Fruit fly (Drosophila melanogaster) whole organism, embryonic: Measurements from ENCODE around the gene Or19a.

ENCODE experiments used
- Aef1 ChIP-seq: fragments of 200-800 bp; sonication (Bioruptor generic); IDR thresholded peaks from 3 replicates; pipeline ENCODE4 v1.3.6; 2022; ENCODE audit warnings: missing biosample characterization, missing genetic modification characterization
- Atf6 ChIP-seq: fragments of 200-800 bp; sonication (Bioruptor generic); IDR thresholded peaks from 2 replicates; pipeline ENCODE4 v1.3.6; 2022; ENCODE audit warnings: missing biosample characterization, missing genetic modification characterization
- BEAF-32 ChIP-seq: fragments of 200-800 bp; sonication (Bioruptor generic); optimal IDR thresholded peaks from 3 replicates; lab custom pipeline; 2017; ENCODE audit warnings: missing biosample characterization, missing genetic modification characterization, mild to moderate bottlenecking, moderate library complexity, missing genetic modification reagents
- Bgb ChIP-seq: fragments of 200-800 bp; sonication (Bioruptor generic); IDR thresholded peaks from 2 replicates; pipeline ENCODE4 v1.3.6; 2022; ENCODE audit warnings: missing biosample characterization, missing genetic modification characterization; ENCODE audit not compliant: partially characterized antibody
- CG1024 ChIP-seq: fragments of 200-800 bp; sonication (Bioruptor generic); IDR thresholded peaks from 2 replicates; pipeline ENCODE4 v1.3.6; 2022; ENCODE audit warnings: missing biosample characterization, missing genetic modification characterization
- CG12299 ChIP-seq: fragments of 200-800 bp; sonication (Bioruptor generic); optimal IDR thresholded peaks from 2 replicates; lab custom pipeline; 2018; ENCODE audit warnings: missing biosample characterization, mild to moderate bottlenecking, missing genetic modification characterization
- CG13287 ChIP-seq: fragments of 200-800 bp; sonication (Bioruptor generic); IDR thresholded peaks from 2 replicates; pipeline ENCODE4 v1.3.6; 2022; ENCODE audit warnings: missing biosample characterization, missing genetic modification characterization; ENCODE audit not compliant: partially characterized antibody
- CG13894 ChIP-seq: fragments of 200-800 bp; sonication (Bioruptor generic); optimal IDR thresholded peaks from 3 replicates; lab custom pipeline; 2018; ENCODE audit warnings: missing biosample characterization, mild to moderate bottlenecking, missing genetic modification characterization, moderate library complexity
- CG14710 ChIP-seq: fragments of 200-800 bp; sonication (Bioruptor generic); optimal IDR thresholded peaks from 3 replicates; lab custom pipeline; 2019; ENCODE audit warnings: missing biosample characterization, mild to moderate bottlenecking, missing genetic modification characterization, moderate library complexity
- CG18476 ChIP-seq: fragments of 200-800 bp; sonication (Bioruptor generic); optimal IDR thresholded peaks from 2 replicates; lab custom pipeline; 2016; ENCODE audit warnings: missing biosample characterization, mild to moderate bottlenecking, missing genetic modification characterization
- CG2116 ChIP-seq: fragments of 200-800 bp; sonication (Bioruptor generic); optimal IDR thresholded peaks from 3 replicates; lab custom pipeline; 2018; ENCODE audit warnings: missing biosample characterization, mild to moderate bottlenecking, missing genetic modification characterization
- CG3407 ChIP-seq: fragments of 200-800 bp; sonication (Bioruptor generic); optimal IDR thresholded peaks from 2 replicates; lab custom pipeline; 2018; ENCODE audit warnings: missing biosample characterization, mild to moderate bottlenecking, missing genetic modification characterization
- CG34376 ChIP-seq: fragments of 200-800 bp; sonication (Bioruptor generic); optimal IDR thresholded peaks from 2 replicates; lab custom pipeline; 2018; ENCODE audit warnings: missing biosample characterization, mild to moderate bottlenecking, missing genetic modification characterization
- CG4404 ChIP-seq: fragments of 200-800 bp; sonication (Bioruptor generic); IDR thresholded peaks from 2 replicates; pipeline ENCODE4 v1.3.6; 2022; ENCODE audit warnings: missing biosample characterization, missing genetic modification characterization
- CG7963 ChIP-seq: fragments of 200-800 bp; sonication (Bioruptor generic); IDR thresholded peaks from 3 replicates; pipeline ENCODE4 v1.3.6; 2022; ENCODE audit warnings: missing biosample characterization, missing genetic modification characterization; ENCODE audit not compliant: partially characterized antibody
- CG8765 ChIP-seq: fragments of 200-800 bp; sonication (Bioruptor generic); IDR thresholded peaks from 2 replicates; pipeline ENCODE4 v1.3.6; 2022; ENCODE audit warnings: missing biosample characterization, missing genetic modification characterization
- Dp ChIP-seq: fragments of 200-800 bp; sonication (Bioruptor generic); optimal IDR thresholded peaks from 2 replicates; lab custom pipeline; 2018; ENCODE audit warnings: missing biosample characterization, mild to moderate bottlenecking, missing genetic modification characterization, moderate library complexity
- Dref ChIP-seq: fragments of 200-800 bp; sonication (Bioruptor generic); IDR thresholded peaks from 2 replicates; pipeline ENCODE4 v1.3.6; 2022; ENCODE audit warnings: missing biosample characterization, missing genetic modification characterization
- E2f2 ChIP-seq: fragments of 200-800 bp; sonication (Bioruptor generic); IDR thresholded peaks from 2 replicates; pipeline ENCODE4 v1.3.6; 2022; ENCODE audit warnings: missing biosample characterization, missing genetic modification characterization
- Ets65A ChIP-seq: fragments of 200-800 bp; sonication (Bioruptor generic); peaks from one replicate; lab custom pipeline; 2016; ENCODE audit warnings: missing biosample characterization, missing genetic modification characterization
- Fer1 ChIP-seq: fragments of 200-800 bp; sonication (Bioruptor generic); optimal IDR thresholded peaks from 2 replicates; lab custom pipeline; 2017; ENCODE audit warnings: missing biosample characterization, mild to moderate bottlenecking, missing genetic modification characterization
- H15 ChIP-seq: fragments of 200-800 bp; sonication (Bioruptor generic); IDR thresholded peaks from 3 replicates; pipeline ENCODE4 v1.3.6; 2022; ENCODE audit warnings: missing biosample characterization, missing genetic modification characterization
- HHEX ChIP-seq: fragments of 200-800 bp; sonication (Bioruptor generic); optimal IDR thresholded peaks from 3 replicates; lab custom pipeline; 2017; ENCODE audit warnings: missing biosample characterization, mild to moderate bottlenecking, missing genetic modification characterization, missing genetic modification reagents
- Hmr ChIP-seq: fragments of 200-800 bp; sonication (Bioruptor generic); optimal IDR thresholded peaks from 3 replicates; lab custom pipeline; 2017; ENCODE audit warnings: mild to moderate bottlenecking, missing biosample characterization, missing genetic modification reagents, missing genetic modification characterization
- MBD-R2 ChIP-seq: fragments of 200-800 bp; sonication (Bioruptor generic); IDR thresholded peaks from 2 replicates; pipeline ENCODE4 v1.3.6; 2022; ENCODE audit warnings: missing biosample characterization, missing genetic modification characterization
- Med ChIP-seq: fragments of 200-800 bp; sonication (Bioruptor generic); peaks from one replicate; lab custom pipeline; 2016; ENCODE audit warnings: missing biosample characterization, missing genetic modification characterization, mild to moderate bottlenecking, inconsistent platforms, moderate library complexity
- Nf-YB ChIP-seq: fragments of 200-800 bp; sonication (Bioruptor generic); optimal IDR thresholded peaks from 3 replicates; lab custom pipeline; 2019; ENCODE audit warnings: missing biosample characterization, mild to moderate bottlenecking, missing genetic modification characterization, moderate library complexity
- bigmax ChIP-seq: fragments of 200-800 bp; sonication (Bioruptor generic); optimal IDR thresholded peaks from 2 replicates; lab custom pipeline; 2018; ENCODE audit warnings: missing biosample characterization, mild to moderate bottlenecking, missing genetic modification characterization
- bsh ChIP-seq, 2 experiments: fragments of 200-800 bp; sonication (Bioruptor generic); optimal IDR thresholded peaks; 2 replicates each; lab custom pipeline; 2017 to 2018; ENCODE audit warnings: mild to moderate bottlenecking in 2 of 2, missing biosample characterization in 2 of 2, missing genetic modification characterization in 2 of 2, moderate library complexity in 1 of 2
- cato ChIP-seq: fragments of 200-800 bp; sonication (Bioruptor generic); optimal IDR thresholded peaks from 2 replicates; lab custom pipeline; 2016; ENCODE audit warnings: missing biosample characterization, missing genetic modification characterization, borderline replicate concordance
- corto ChIP-seq: fragments of 200-800 bp; sonication (Bioruptor generic); optimal IDR thresholded peaks from 2 replicates; lab custom pipeline; 2016; ENCODE audit warnings: missing biosample characterization, mild to moderate bottlenecking, missing genetic modification characterization, moderate library complexity
- crc ChIP-seq: fragments of 200-800 bp; sonication (Bioruptor generic); optimal IDR thresholded peaks from 2 replicates; lab custom pipeline; 2016; ENCODE audit warnings: missing biosample characterization, missing genetic modification characterization
- danr ChIP-seq: fragments of 200-800 bp; sonication (Bioruptor generic); IDR thresholded peaks from 2 replicates; pipeline ENCODE4 v1.3.6; 2022; ENCODE audit warnings: missing biosample characterization, missing genetic modification characterization
- grn ChIP-seq: fragments of 200-800 bp; sonication (Bioruptor generic); optimal IDR thresholded peaks from 3 replicates; lab custom pipeline; 2017; ENCODE audit warnings: missing biosample characterization, missing genetic modification characterization
- gro ChIP-seq: fragments of 200-800 bp; sonication (Bioruptor generic); optimal IDR thresholded peaks from 2 replicates; lab custom pipeline; 2016; ENCODE audit warnings: missing biosample characterization, missing genetic modification characterization
- gsb-n ChIP-seq: fragments of 200-800 bp; sonication (Bioruptor generic); optimal IDR thresholded peaks from 3 replicates; lab custom pipeline; 2018; ENCODE audit warnings: missing biosample characterization, mild to moderate bottlenecking, missing genetic modification characterization
- inv ChIP-seq: fragments of 200-800 bp; sonication (Bioruptor generic); IDR thresholded peaks from 2 replicates; pipeline ENCODE4 v1.3.6; 2022; ENCODE audit warnings: missing biosample characterization, missing genetic modification characterization; ENCODE audit not compliant: partially characterized antibody
- jing ChIP-seq: fragments of 200-800 bp; sonication (Bioruptor generic); optimal IDR thresholded peaks from 2 replicates; lab custom pipeline; 2018; ENCODE audit warnings: missing biosample characterization, mild to moderate bottlenecking, missing genetic modification characterization
- lbe ChIP-seq: fragments of 200-800 bp; sonication (Bioruptor generic); optimal IDR thresholded peaks from 2 replicates; lab custom pipeline; 2016; ENCODE audit warnings: missing biosample characterization, mild to moderate bottlenecking, missing genetic modification characterization
- nerfin-2 ChIP-seq: fragments of 200-800 bp; sonication (Bioruptor generic); IDR thresholded peaks from 2 replicates; pipeline ENCODE4 v1.3.6; 2022; ENCODE audit warnings: missing biosample characterization, missing genetic modification characterization; ENCODE audit not compliant: partially characterized antibody
- nom ChIP-seq: fragments of 200-800 bp; sonication (Bioruptor generic); optimal IDR thresholded peaks from 2 replicates; lab custom pipeline; 2017; ENCODE audit warnings: missing biosample characterization, missing genetic modification characterization, mild to moderate bottlenecking, moderate library complexity, missing genetic modification reagents
- pzg ChIP-seq: fragments of 200-800 bp; sonication (Bioruptor generic); optimal IDR thresholded peaks from 3 replicates; lab custom pipeline; 2018; ENCODE audit warnings: missing biosample characterization, mild to moderate bottlenecking, missing genetic modification characterization, moderate library complexity
- sc ChIP-seq, 3 experiments: fragments of >200 bp in 2 of 3; fragments of 200-800 bp in 1 of 3; sonication (Bioruptor generic) in 1 of 3; optimal IDR thresholded peaks; 2 replicates in 2 of 3; 3 replicates in 1 of 3; lab custom pipeline; 2017; ENCODE audit warnings: mild to moderate bottlenecking in 1 of 3, missing biosample characterization in 1 of 3, missing genetic modification characterization in 1 of 3, missing genetic modification reagents in 1 of 3
- scrt ChIP-seq: fragments of 200-800 bp; sonication (Bioruptor generic); optimal IDR thresholded peaks from 2 replicates; lab custom pipeline; 2018; ENCODE audit warnings: missing biosample characterization, mild to moderate bottlenecking, missing genetic modification characterization, moderate library complexity
- sug ChIP-seq: fragments of 200-800 bp; optimal IDR thresholded peaks from 2 replicates; lab custom pipeline; 2019; ENCODE audit warnings: missing biosample characterization, mild to moderate bottlenecking, missing genetic modification characterization, moderate library complexity
- tgo ChIP-seq: fragments of 200-800 bp; sonication (Bioruptor generic); IDR thresholded peaks from 3 replicates; pipeline ENCODE4 v1.3.6; 2022; ENCODE audit warnings: missing biosample characterization, missing genetic modification characterization
- vfl ChIP-seq: fragments of 200-800 bp; sonication (Bioruptor generic); optimal IDR thresholded peaks from 2 replicates; lab custom pipeline; 2016; ENCODE audit warnings: missing biosample characterization, missing genetic modification characterization
- vvl ChIP-seq: fragments of 200-800 bp; sonication (Bioruptor generic); IDR thresholded peaks from 2 replicates; pipeline ENCODE4 v1.3.6; 2022; ENCODE audit warnings: missing biosample characterization, missing genetic modification characterization
- zfh2 ChIP-seq: fragments of 200-800 bp; sonication (Bioruptor generic); optimal IDR thresholded peaks from 2 replicates; lab custom pipeline; 2016; ENCODE audit warnings: missing biosample characterization, missing genetic modification characterization

Or19a gene

DNA sequence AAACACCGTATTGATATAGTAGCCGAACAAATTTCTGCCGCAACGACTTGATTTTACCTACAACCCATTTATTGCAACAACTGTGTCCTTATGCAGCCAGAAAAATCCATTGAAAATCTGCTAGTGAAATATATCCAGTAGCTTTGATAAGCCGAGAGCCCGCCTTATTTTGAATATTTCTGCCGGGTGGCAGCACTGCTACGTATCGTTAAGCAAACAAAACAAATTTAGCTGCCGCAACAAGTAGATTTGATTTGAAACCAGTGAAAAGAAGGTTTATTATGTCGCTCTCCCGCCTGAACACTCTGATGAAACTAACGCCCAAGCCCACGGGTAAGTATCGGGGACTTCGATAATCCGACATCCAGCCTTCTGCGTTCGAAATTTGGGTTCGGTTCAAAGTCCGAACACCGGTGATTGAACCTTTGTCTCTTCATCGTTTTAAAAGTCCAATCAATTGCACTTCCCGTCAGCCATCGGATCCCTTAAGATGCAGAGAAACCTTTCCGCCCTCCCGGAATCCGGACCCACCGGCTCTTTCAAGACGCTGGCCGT is 23.6 kb upstream of the Or19a start, which contains the start of gene CG9577:
Gene CG9577, plus strand, starts transcription at position 190 of the 555 bp plus-strand sequence.
- TF ChIP-seq CG2116 (GFP tag; lab: Kevin White, UChicago) (peak; percentile 25), gsb-n (tag; lab: Kevin White, UChicago) (no peak), sc (optimal IDR thresholded peaks at IDR 0.05; lab: Kevin White, UChicago) (no peak), sc (GFP tag; optimal IDR thresholded peaks at IDR 0.05; lab: Kevin White, UChicago) (no peak), inv (GFP tag; lab: Robert Waterston, UW) (no peak), crc (GFP tag; lab: Kevin White, UChicago) (no peak), CG12299 (tag; lab: Kevin White, UChicago) (no peak), BEAF-32 (peak; percentile 44), tgo (GFP tag; lab: Robert Waterston, UW) (no peak), Bgb (no peak), CG13287 (GFP tag; lab: Robert Waterston, UW) (peak; percentile 27), bsh (GFP tag; optimal IDR thresholded peaks at IDR 0.05; lab: Kevin White, UChicago) (peak in 1 of 2 experiments; percentile 84), nerfin-2 (GFP tag; lab: Robert Waterston, UW) (no peak), Atf6 (GFP tag; lab: Robert Waterston, UW) (no peak), lbe (GFP tag; lab: Kevin White, UChicago) (no peak), vvl (GFP tag; lab: Robert Waterston, UW) (no peak), Med (peak; percentile 38), Fer1 (GFP tag; lab: Kevin White, UChicago) (no peak), bigmax (GFP tag; lab: Kevin White, UChicago) (no peak), nom (GFP tag; lab: Kevin White, UChicago) (peak; percentile 98), CG13894 (tag; lab: Kevin White, UChicago) (no peak), jing (GFP tag; lab: Kevin White, UChicago) (no peak), H15 (GFP tag; lab: Robert Waterston, UW) (no peak), Hmr (GFP tag; lab: Kevin White, UChicago) (no peak), grn (GFP tag; lab: Kevin White, UChicago) (no peak), corto (GFP tag; lab: Kevin White, UChicago) (no peak), zfh2 (no peak), CG4404 (GFP tag; lab: Robert Waterston, UW) (no peak), CG8765 (GFP tag; lab: Robert Waterston, UW) (no peak), Ets65A (GFP tag; lab: Kevin White, UChicago) (no peak), MBD-R2 (GFP tag; lab: Robert Waterston, UW) (peak; percentile 42; the same call in 1 of the 2 replicates), Nf-YB (GFP tag; lab: Kevin White, UChicago) (no peak), pzg (GFP tag; lab: Kevin White, UChicago) (peak; percentile 22), CG34376 (GFP tag; lab: Kevin White, UChicago) (no peak), sug (tag; lab: Kevin White, UChicago) (no peak), cato (GFP tag; lab: Kevin White, UChicago) (no peak), Aef1 (GFP tag; lab: Robert Waterston, UW) (no peak), vfl (GFP tag; lab: Kevin White, UChicago) (no peak), scrt (GFP tag; lab: Kevin White, UChicago) (peak; percentile 69), gro (GFP tag; lab: Kevin White, UChicago) (no peak), E2f2 (GFP tag; lab: Robert Waterston, UW) (peak; percentile 87), CG1024 (GFP tag; lab: Robert Waterston, UW) (no peak), danr (no peak), HHEX (GFP tag; lab: Kevin White, UChicago) (no peak), CG7963 (GFP tag; lab: Robert Waterston, UW) (no peak), Dp (peak; percentile 83), CG18476 (GFP tag; lab: Kevin White, UChicago) (no peak), CG3407 (GFP tag; lab: Kevin White, UChicago) (no peak), CG14710 (tag; lab: Kevin White, UChicago) (no peak), Dref (GFP tag; lab: Robert Waterston, UW) (peak; percentile 48)
